Worm (Caenorhabditis elegans) whole organism, L1 larva: ENCODE data around the gene rnp-5.

ENCODE experiments used
- blmp-1 ChIP-seq: fragments of 150-350 bp; optimal IDR thresholded peaks from 2 replicates; lab custom pipeline; 2014; ENCODE audit warnings: missing biosample characterization, missing genetic modification characterization
- snpc-4 ChIP-seq: fragments of 150-350 bp; optimal IDR thresholded peaks from 2 replicates; lab custom pipeline; 2014; ENCODE audit warnings: missing biosample characterization, missing genetic modification characterization
- unc-130 ChIP-seq: fragments of 150-350 bp; optimal IDR thresholded peaks from 2 replicates; lab custom pipeline; 2017; ENCODE audit warnings: missing biosample characterization, missing genetic modification characterization, inconsistent platforms

DNA sequence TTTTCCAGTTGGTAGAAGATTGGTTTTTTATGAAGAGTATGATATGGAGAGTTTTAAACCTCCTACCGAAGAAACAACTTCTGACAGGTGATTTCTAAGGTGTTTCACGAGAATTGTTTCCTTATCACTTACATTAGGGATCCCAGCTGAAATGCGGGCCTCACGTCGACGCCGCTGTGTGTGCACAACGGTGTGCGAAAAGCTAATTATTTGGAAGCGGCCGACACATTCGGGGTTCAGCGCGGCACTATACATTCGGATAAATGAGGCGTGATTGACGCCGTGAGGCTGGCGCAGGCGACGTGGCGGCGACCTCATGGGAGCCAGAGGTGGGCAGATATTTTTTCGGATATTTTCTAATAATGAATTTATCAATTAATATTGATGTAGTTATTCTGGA, 34.4 kb downstream of the rnp-5 start:
- no peak for TF ChIP-seq blmp-1 (tag; lab: Kevin White, UChicago)
- TF ChIP-seq snpc-4 = peak; percentile 80
- TF ChIP-seq unc-130 (tag; lab: Kevin White, UChicago) = no peak
